Fruit fly (Drosophila melanogaster): Measurements from ENCODE around the gene CG8173.

The CG8173 gene

dm6 chrX:17720261-17721052, 11.0 kb upstream of the CG8173 start:
- TF ChIP-seq psq (optimal IDR thresholded peaks at IDR 0.05) (no peak), h (optimal IDR thresholded peaks at IDR 0.05) (no peak), Sin3A (optimal IDR thresholded peaks at IDR 0.05) (no peak), Myc (optimal IDR thresholded peaks at IDR 0.05) (no peak), insv (optimal IDR thresholded peaks at IDR 0.05) (no peak), ttk (optimal IDR thresholded peaks at IDR 0.05) (no peak)

- no peak for TF ChIP-seq Sin3A (optimal IDR thresholded peaks at IDR 0.05)
- no peak for TF ChIP-seq insv (optimal IDR thresholded peaks at IDR 0.05)
- no peak for TF ChIP-seq Myc (optimal IDR thresholded peaks at IDR 0.05)
- TF ChIP-seq psq (optimal IDR thresholded peaks at IDR 0.05), result no peak
- no peak for TF ChIP-seq ttk (optimal IDR thresholded peaks at IDR 0.05)
- no peak for TF ChIP-seq h (optimal IDR thresholded peaks at IDR 0.05)
Measured at dm6 chrX:17718927-17719691, 9.7 kb upstream of the CG8173 start.

dm6 chrX:17718423-17718822, 9.0 kb upstream of the CG8173 start:
- TF ChIP-seq ttk (optimal IDR thresholded peaks at IDR 0.05), result no peak
- TF ChIP-seq h (optimal IDR thresholded peaks at IDR 0.05), result no peak
- TF ChIP-seq psq (optimal IDR thresholded peaks at IDR 0.05), result no peak
- no peak for TF ChIP-seq insv (optimal IDR thresholded peaks at IDR 0.05)
- TF ChIP-seq Myc (optimal IDR thresholded peaks at IDR 0.05), result no peak

- no peak for TF ChIP-seq h (optimal IDR thresholded peaks at IDR 0.05)
- no peak for TF ChIP-seq insv (optimal IDR thresholded peaks at IDR 0.05)
- TF ChIP-seq ttk (optimal IDR thresholded peaks at IDR 0.05), result no peak
- no peak for TF ChIP-seq psq (optimal IDR thresholded peaks at IDR 0.05)
- TF ChIP-seq Sin3A (optimal IDR thresholded peaks at IDR 0.05), result no peak
- no peak for TF ChIP-seq Myc (optimal IDR thresholded peaks at IDR 0.05)
Measured at dm6 chrX:17716814-17717565, 7.5 kb upstream of the CG8173 start.

- no peak for TF ChIP-seq h (optimal IDR thresholded peaks at IDR 0.05)
- no peak for TF ChIP-seq insv (optimal IDR thresholded peaks at IDR 0.05)
Measured at dm6 chrX:17714976-17715375, 5.5 kb upstream of the CG8173 start.

dm6 chrX:17713740-17714135, 4.3 kb upstream of the CG8173 start:
- TF ChIP-seq ttk (optimal IDR thresholded peaks at IDR 0.05) (no peak), Sin3A (optimal IDR thresholded peaks at IDR 0.05) (no peak), psq (optimal IDR thresholded peaks at IDR 0.05) (no peak), h (optimal IDR thresholded peaks at IDR 0.05) (no peak), insv (optimal IDR thresholded peaks at IDR 0.05) (no peak), Myc (optimal IDR thresholded peaks at IDR 0.05) (no peak)

- no peak for TF ChIP-seq ttk (optimal IDR thresholded peaks at IDR 0.05)
- no peak for TF ChIP-seq Sin3A (optimal IDR thresholded peaks at IDR 0.05)
- no peak for TF ChIP-seq Myc (optimal IDR thresholded peaks at IDR 0.05)
- no peak for TF ChIP-seq insv (optimal IDR thresholded peaks at IDR 0.05)
- no peak for TF ChIP-seq h (optimal IDR thresholded peaks at IDR 0.05)
- TF ChIP-seq psq (optimal IDR thresholded peaks at IDR 0.05), result no peak
Measured at dm6 chrX:17712995-17713739, 3.7 kb upstream of the CG8173 start.

- TF ChIP-seq Sin3A (optimal IDR thresholded peaks at IDR 0.05), result no peak
- no peak for TF ChIP-seq psq (optimal IDR thresholded peaks at IDR 0.05)
- no peak for TF ChIP-seq insv (optimal IDR thresholded peaks at IDR 0.05)
- no peak for TF ChIP-seq h (optimal IDR thresholded peaks at IDR 0.05)
- TF ChIP-seq ttk (optimal IDR thresholded peaks at IDR 0.05), result no peak
- TF ChIP-seq Myc (optimal IDR thresholded peaks at IDR 0.05), result no peak
Measured at dm6 chrX:17712466-17712865, 3.0 kb upstream of the CG8173 start.

dm6 chrX:17711916-17712315, 2.5 kb upstream of the CG8173 start:
- TF ChIP-seq insv (optimal IDR thresholded peaks at IDR 0.05), result no peak
- TF ChIP-seq psq (optimal IDR thresholded peaks at IDR 0.05), result no peak
- no peak for TF ChIP-seq Sin3A (optimal IDR thresholded peaks at IDR 0.05)
- no peak for TF ChIP-seq h (optimal IDR thresholded peaks at IDR 0.05)

- TF ChIP-seq psq (optimal IDR thresholded peaks at IDR 0.05), result peak; percentile 60
- TF ChIP-seq h (optimal IDR thresholded peaks at IDR 0.05), result no peak
Measured at dm6 chrX:17710273-17711085, 1.0 kb upstream of the CG8173 start.

dm6 chrX:17708843-17709242, 610 bp downstream of the CG8173 start:
- no peak for TF ChIP-seq ttk (optimal IDR thresholded peaks at IDR 0.05)

Measured in Kc167 (cell line).